Fruit fly (Drosophila melanogaster): Measurements from ENCODE around the gene FoxK.

Gene FoxK

dm6 chr3L:11120419-11120958, at the start of gene FoxK, which contains the start of gene mRpL2 (continued):
- TF ChIP-seq CG14710 (tag; optimal IDR thresholded peaks at IDR 0.05), result peak; percentile 39
- peak; percentile 68 for TF ChIP-seq Drgx (GFP tag; IDR thresholded peaks at IDR 0.05)
- no peak for TF ChIP-seq ssp (GFP tag; IDR thresholded peaks at IDR 0.05)
- no peak for TF ChIP-seq CG7271 (tag; optimal IDR thresholded peaks at IDR 0.05)
- TF ChIP-seq vvl (GFP tag; IDR thresholded peaks at IDR 0.05), result peak; percentile 56; the same call in 1 of the 2 replicates
- no peak for TF ChIP-seq CG15073 (GFP tag; optimal IDR thresholded peaks at IDR 0.05)
- TF ChIP-seq Ptx1 (GFP tag; IDR thresholded peaks at IDR 0.05), result no peak
- no peak for TF ChIP-seq danr (GFP tag; IDR thresholded peaks at IDR 0.05)
- TF ChIP-seq Myb (GFP tag; optimal IDR thresholded peaks at IDR 0.05), result peak; percentile 78
- no peak for TF ChIP-seq CG7372 (GFP tag; IDR thresholded peaks at IDR 0.05)
- TF ChIP-seq sisA (GFP tag; IDR thresholded peaks at IDR 0.05), result no peak
- TF ChIP-seq Max (GFP tag; optimal IDR thresholded peaks at IDR 0.05), result peak; percentile 82
- no peak for TF ChIP-seq CrebB (tag; optimal IDR thresholded peaks at IDR 0.05)
- TF ChIP-seq CG7928 (GFP tag; optimal IDR thresholded peaks at IDR 0.05), result no peak
- TF ChIP-seq CG14050 (GFP tag; IDR thresholded peaks at IDR 0.05), result no peak
- no peak for TF ChIP-seq HLH4C (GFP tag; IDR thresholded peaks at IDR 0.05; ENCODE audit: partially characterized antibody)
- TF ChIP-seq eyg (GFP tag; optimal IDR thresholded peaks at IDR 0.05), result no peak
- TF ChIP-seq Dad (GFP tag; optimal IDR thresholded peaks at IDR 0.05), result no peak
- TF ChIP-seq CG11696 (GFP tag; IDR thresholded peaks at IDR 0.05), result no peak
- TF ChIP-seq CG10565 (GFP tag; optimal IDR thresholded peaks at IDR 0.05), result no peak
- no peak for TF ChIP-seq ase (GFP tag; IDR thresholded peaks at IDR 0.05)
- peak; percentile 97 for TF ChIP-seq nom (GFP tag; optimal IDR thresholded peaks at IDR 0.05)
- TF ChIP-seq CG16813 (GFP tag; IDR thresholded peaks at IDR 0.05; ENCODE audit: partially characterized antibody), result no peak
- TF ChIP-seq sna (GFP tag; IDR thresholded peaks at IDR 0.05; ENCODE audit: partially characterized antibody), result no peak
- no peak for TF ChIP-seq Dip3 (GFP tag; optimal IDR thresholded peaks at IDR 0.05)
- no peak for TF ChIP-seq CG10147 (GFP tag; optimal IDR thresholded peaks at IDR 0.05)
- no peak for TF ChIP-seq Spps (tag; optimal IDR thresholded peaks at IDR 0.05)
- TF ChIP-seq CG34376 (GFP tag; optimal IDR thresholded peaks at IDR 0.05), result no peak
- TF ChIP-seq vnd (GFP tag; IDR thresholded peaks at IDR 0.05; ENCODE audit: partially characterized antibody), result no peak
- TF ChIP-seq yki (optimal IDR thresholded peaks at IDR 0.05), result no peak
- no peak for TF ChIP-seq CG10431 (GFP tag; optimal IDR thresholded peaks at IDR 0.05)
- peak; percentile 44 for TF ChIP-seq CTCF (GFP tag; optimal IDR thresholded peaks at IDR 0.05)
- TF ChIP-seq CG10462 (GFP tag; optimal IDR thresholded peaks at IDR 0.05), result no peak
- TF ChIP-seq H2.0 (GFP tag; IDR thresholded peaks at IDR 0.05), result no peak
- peak; percentile 90 for TF ChIP-seq dm (GFP tag; optimal IDR thresholded peaks at IDR 0.05)
- TF ChIP-seq CG9817 (tag; optimal IDR thresholded peaks at IDR 0.05), result no peak
- TF ChIP-seq inv (GFP tag; IDR thresholded peaks at IDR 0.05; ENCODE audit: partially characterized antibody), result peak; percentile 34; the same call in 1 of the 2 replicates
- no peak for TF ChIP-seq CG32532 (GFP tag; IDR thresholded peaks at IDR 0.05)
- peak; percentile 2 for TF ChIP-seq CG11504 (tag; optimal IDR thresholded peaks at IDR 0.05)
- TF ChIP-seq Hr78 (GFP tag; optimal IDR thresholded peaks at IDR 0.05), result no peak
- no peak for TF ChIP-seq CG12942 (GFP tag; optimal IDR thresholded peaks at IDR 0.05)
- peak in 1 of 2 experiments; percentile 94 for TF ChIP-seq bsh (GFP tag; optimal IDR thresholded peaks at IDR 0.05)
- no peak for TF ChIP-seq sim (GFP tag; IDR thresholded peaks at IDR 0.05)
- no peak for TF ChIP-seq CG32772 (GFP tag; IDR thresholded peaks at IDR 0.05)
- TF ChIP-seq sd (tag; optimal IDR thresholded peaks at IDR 0.05), result no peak
- peak; percentile 10 for TF ChIP-seq CG12769 (tag; optimal IDR thresholded peaks at IDR 0.05)
- TF ChIP-seq crol (GFP tag; IDR thresholded peaks at IDR 0.05), result no peak; the same call in 1 of the 2 replicates
- no peak for TF ChIP-seq lmd (GFP tag; IDR thresholded peaks at IDR 0.05)
- TF ChIP-seq Usf (GFP tag; optimal IDR thresholded peaks at IDR 0.05), result no peak
- no peak for TF ChIP-seq CG3163 (GFP tag; optimal IDR thresholded peaks at IDR 0.05)
- no peak for TF ChIP-seq CG6272 (GFP tag; IDR thresholded peaks at IDR 0.05)
- peak; percentile 56 for TF ChIP-seq bbx (GFP tag; IDR thresholded peaks at IDR 0.05; ENCODE audit: partially characterized antibody)
